Worm (Caenorhabditis elegans) whole organism, late embryonic: ENCODE measurements around the gene dnc-3.

ENCODE experiments used
- C08G9.2 ChIP-seq: sonication (generic microtip); optimal IDR thresholded peaks from 2 replicates; lab custom pipeline; 2016; ENCODE audit warnings: mild to moderate bottlenecking, missing genetic modification characterization, moderate library complexity, missing compliant biosample characterization
- F13H6.1 ChIP-seq: sonication (generic microtip); optimal IDR thresholded peaks from 2 replicates; lab custom pipeline; 2016; ENCODE audit warnings: missing genetic modification characterization, missing compliant biosample characterization
- K02D7.2 ChIP-seq: sonication (generic microtip); optimal IDR thresholded peaks from 2 replicates; lab custom pipeline; 2017; ENCODE audit warnings: mild to moderate bottlenecking, missing genetic modification characterization, missing compliant biosample characterization
- K09A11.1 ChIP-seq: sonication (generic microtip); optimal IDR thresholded peaks from 2 replicates; lab custom pipeline; 2017; ENCODE audit warnings: antibody characterized with exemption, mild to moderate bottlenecking, missing genetic modification characterization, missing compliant biosample characterization; ENCODE audit not compliant: insufficient read depth
- T23F11.4 ChIP-seq: fragments of 200-800 bp; sonication (Bioruptor generic); optimal IDR thresholded peaks from 2 replicates; lab custom pipeline; 2018; ENCODE audit warnings: mild to moderate bottlenecking, missing genetic modification characterization, missing compliant biosample characterization
- Y22D7AL.16 ChIP-seq: sonication (generic microtip); optimal IDR thresholded peaks from 2 replicates; lab custom pipeline; 2016; ENCODE audit warnings: missing genetic modification characterization, missing compliant biosample characterization
- ama-1 ChIP-seq: fragments of 150-350 bp; optimal IDR thresholded peaks from 2 replicates; lab custom pipeline; 2014
- ceh-14 ChIP-seq: sonication (generic microtip); optimal IDR thresholded peaks from 2 replicates; lab custom pipeline; 2016; ENCODE audit warnings: missing genotype, missing genetic modification characterization, missing compliant biosample characterization
- ceh-18 ChIP-seq: sonication (generic microtip); optimal IDR thresholded peaks from 2 replicates; lab custom pipeline; 2016; ENCODE audit warnings: missing genetic modification characterization, missing compliant biosample characterization
- ceh-19 ChIP-seq: fragments of 200-800 bp; sonication (Bioruptor generic); optimal IDR thresholded peaks from 2 replicates; lab custom pipeline; 2018; ENCODE audit warnings: mild to moderate bottlenecking, missing genetic modification characterization, missing compliant biosample characterization
- ceh-24 ChIP-seq: sonication (generic microtip); optimal IDR thresholded peaks from 2 replicates; lab custom pipeline; 2016; ENCODE audit warnings: mild to moderate bottlenecking, missing genetic modification characterization, missing compliant biosample characterization
- ceh-31 ChIP-seq: sonication (generic microtip); optimal IDR thresholded peaks from 2 replicates; lab custom pipeline; 2016; ENCODE audit warnings: missing genetic modification characterization, missing compliant biosample characterization
- ceh-34 ChIP-seq: sonication (generic microtip); optimal IDR thresholded peaks from 2 replicates; lab custom pipeline; 2016; ENCODE audit warnings: mild to moderate bottlenecking, missing genetic modification characterization, missing compliant biosample characterization
- ceh-6 ChIP-seq: fragments of 200-800 bp; sonication (Bioruptor generic); optimal IDR thresholded peaks from 2 replicates; lab custom pipeline; 2018; ENCODE audit warnings: mild to moderate bottlenecking, missing genetic modification characterization, missing compliant biosample characterization
- ceh-9 ChIP-seq: sonication (generic microtip); optimal IDR thresholded peaks from 2 replicates; lab custom pipeline; 2016; ENCODE audit warnings: mild to moderate bottlenecking, missing genetic modification characterization, inconsistent platforms, missing compliant biosample characterization
- che-1 ChIP-seq: sonication (generic microtip); optimal IDR thresholded peaks from 2 replicates; lab custom pipeline; 2016; ENCODE audit warnings: mild to moderate bottlenecking, missing genetic modification characterization, missing compliant biosample characterization
- dmd-4 ChIP-seq: sonication (generic microtip); optimal IDR thresholded peaks from 2 replicates; lab custom pipeline; 2016; ENCODE audit warnings: borderline replicate concordance, missing genetic modification characterization, missing compliant biosample characterization
- elt-4 ChIP-seq: sonication (generic microtip); optimal IDR thresholded peaks from 2 replicates; lab custom pipeline; 2016; ENCODE audit warnings: missing genetic modification characterization, missing compliant biosample characterization
- ets-4 ChIP-seq: sonication (generic microtip); optimal IDR thresholded peaks from 2 replicates; lab custom pipeline; 2016; ENCODE audit warnings: missing genetic modification characterization, missing compliant biosample characterization
- fax-1 ChIP-seq: sonication (generic microtip); optimal IDR thresholded peaks from 2 replicates; lab custom pipeline; 2016; ENCODE audit warnings: missing genotype, missing genetic modification characterization, missing compliant biosample characterization
- fkh-6 ChIP-seq: sonication (generic microtip); optimal IDR thresholded peaks from 2 replicates; lab custom pipeline; 2016; ENCODE audit warnings: missing genetic modification characterization, missing compliant biosample characterization
- hlh-13 ChIP-seq: fragments of 200-800 bp; sonication (Bioruptor generic); optimal IDR thresholded peaks from 2 replicates; lab custom pipeline; 2018; ENCODE audit warnings: mild to moderate bottlenecking, missing genetic modification characterization, missing compliant biosample characterization
- hlh-15 ChIP-seq: sonication (generic microtip); optimal IDR thresholded peaks from 2 replicates; lab custom pipeline; 2016; ENCODE audit warnings: missing genetic modification characterization, missing compliant biosample characterization
- hlh-30 ChIP-seq: sonication (generic microtip); optimal IDR thresholded peaks from 2 replicates; lab custom pipeline; 2017; ENCODE audit warnings: antibody characterized with exemption, missing genetic modification characterization, missing compliant biosample characterization; ENCODE audit not compliant: insufficient read depth
- hlh-8 ChIP-seq: sonication (generic microtip); optimal IDR thresholded peaks from 2 replicates; lab custom pipeline; 2016; ENCODE audit warnings: missing genotype, missing genetic modification characterization, missing compliant biosample characterization
- lim-6 ChIP-seq: sonication (generic microtip); optimal IDR thresholded peaks from 2 replicates; lab custom pipeline; 2016; ENCODE audit warnings: missing genetic modification characterization, missing compliant biosample characterization
- madf-2 ChIP-seq: sonication (generic microtip); optimal IDR thresholded peaks from 2 replicates; lab custom pipeline; 2017; ENCODE audit warnings: missing genetic modification characterization, missing compliant biosample characterization
- mec-3 ChIP-seq: sonication (generic microtip); optimal IDR thresholded peaks from 2 replicates; lab custom pipeline; 2016; ENCODE audit warnings: borderline replicate concordance, missing genetic modification characterization, missing compliant biosample characterization
- nfya-1 ChIP-seq: sonication (generic microtip); optimal IDR thresholded peaks from 2 replicates; lab custom pipeline; 2017; ENCODE audit warnings: missing genetic modification characterization, mild to moderate bottlenecking, missing compliant biosample characterization, antibody characterized with exemption, moderate library complexity
- nhr-11 ChIP-seq: fragments of 150-350 bp; optimal IDR thresholded peaks from 2 replicates; lab custom pipeline; 2014; ENCODE audit warnings: missing biosample characterization, missing genetic modification characterization
- nhr-232 ChIP-seq: sonication (generic microtip); optimal IDR thresholded peaks from 2 replicates; lab custom pipeline; 2016; ENCODE audit warnings: missing genetic modification characterization, missing compliant biosample characterization
- npax-4 ChIP-seq: sonication (generic microtip); optimal IDR thresholded peaks from 2 replicates; lab custom pipeline; 2016; ENCODE audit warnings: missing genetic modification characterization, missing compliant biosample characterization
- odd-2 ChIP-seq: sonication (generic microtip); optimal IDR thresholded peaks from 2 replicates; lab custom pipeline; 2017; ENCODE audit warnings: antibody characterized with exemption, mild to moderate bottlenecking, missing genetic modification characterization, missing compliant biosample characterization
- pag-3 ChIP-seq: sonication (generic microtip); optimal IDR thresholded peaks from 2 replicates; lab custom pipeline; 2016; ENCODE audit warnings: missing compliant biosample characterization, missing genetic modification characterization, borderline replicate concordance
- pat-9 ChIP-seq: fragments of 200-800 bp; sonication (Bioruptor generic); optimal IDR thresholded peaks from 2 replicates; lab custom pipeline; 2018; ENCODE audit warnings: mild to moderate bottlenecking, missing genetic modification characterization, moderate library complexity, missing compliant biosample characterization
- pax-1 ChIP-seq: fragments of 150-350 bp; optimal IDR thresholded peaks from 2 replicates; lab custom pipeline; 2014; ENCODE audit warnings: missing biosample characterization, missing genetic modification characterization
- pqm-1 ChIP-seq: sonication (generic microtip); optimal IDR thresholded peaks from 2 replicates; lab custom pipeline; 2016; ENCODE audit warnings: missing genetic modification characterization, missing compliant biosample characterization
- pros-1 ChIP-seq: fragments of 150-350 bp; optimal IDR thresholded peaks from 2 replicates; lab custom pipeline; 2014; ENCODE audit warnings: missing biosample characterization, missing genetic modification reagents, missing genetic modification characterization
- sdc-2 ChIP-seq: sonication (generic microtip); optimal IDR thresholded peaks from 2 replicates; lab custom pipeline; 2016; ENCODE audit warnings: missing genotype, missing genetic modification characterization, missing compliant biosample characterization
- sox-4 ChIP-seq: sonication (generic microtip); optimal IDR thresholded peaks from 2 replicates; lab custom pipeline; 2017; ENCODE audit warnings: mild to moderate bottlenecking, missing genetic modification characterization, inconsistent platforms, missing compliant biosample characterization
- tbx-2 ChIP-seq: sonication (generic microtip); optimal IDR thresholded peaks from 2 replicates; lab custom pipeline; 2016; ENCODE audit warnings: missing genetic modification characterization, missing compliant biosample characterization
- unc-42 ChIP-seq: sonication (generic microtip); optimal IDR thresholded peaks from 2 replicates; lab custom pipeline; 2016; ENCODE audit warnings: missing genotype, missing genetic modification characterization, missing compliant biosample characterization
- unc-86 ChIP-seq: sonication (generic microtip); optimal IDR thresholded peaks from 2 replicates; lab custom pipeline; 2016; ENCODE audit warnings: missing genetic modification characterization, missing compliant biosample characterization
- zip-5 ChIP-seq: sonication (generic microtip); optimal IDR thresholded peaks from 2 replicates; lab custom pipeline; 2016; ENCODE audit warnings: missing genetic modification characterization, missing compliant biosample characterization

dnc-3 gene

DNA sequence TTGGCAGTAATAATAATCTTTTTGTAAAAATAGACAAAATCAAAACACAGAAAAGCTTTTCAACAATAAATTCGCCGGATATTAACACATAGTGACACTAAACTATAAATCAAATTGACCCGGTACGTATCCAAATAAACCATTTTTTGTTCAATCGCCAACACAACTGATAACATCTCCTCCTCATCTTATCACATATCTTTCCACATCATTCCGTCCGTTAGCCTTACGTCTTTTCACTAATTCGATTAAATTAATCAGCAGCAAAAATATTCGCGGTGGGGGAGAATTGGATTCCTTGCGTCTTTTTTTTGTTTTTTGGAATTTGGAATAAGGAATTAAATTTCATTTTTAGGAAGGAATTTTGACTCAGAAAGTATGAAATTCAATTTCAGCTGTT lies 3.1 kb downstream of the dnc-3 start:
- TF ChIP-seq unc-42 (tag; lab: Kevin White, UChicago) (no peak), npax-4 (tag; lab: Kevin White, UChicago) (no peak), pag-3 (no peak), nhr-11 (tag; lab: Kevin White, UChicago) (no peak), fax-1 (tag; lab: Kevin White, UChicago) (no peak), ceh-14 (tag; lab: Kevin White, UChicago) (no peak), K02D7.2 (tag; lab: Kevin White, UChicago) (no peak), hlh-13 (GFP tag; lab: Kevin White, UChicago) (no peak), sdc-2 (tag; lab: Kevin White, UChicago) (no peak), odd-2 (tag; lab: Kevin White, UChicago) (no peak), ceh-18 (tag; lab: Kevin White, UChicago) (no peak), elt-4 (tag; lab: Kevin White, UChicago) (no peak), pat-9 (tag; lab: Kevin White, UChicago) (no peak), dmd-4 (no peak), F13H6.1 (tag; lab: Kevin White, UChicago) (no peak), Y22D7AL.16 (tag; lab: Kevin White, UChicago) (no peak), C08G9.2 (no peak)
- TF ChIP-seq, all 69 proteins: peak for 0

DNA sequence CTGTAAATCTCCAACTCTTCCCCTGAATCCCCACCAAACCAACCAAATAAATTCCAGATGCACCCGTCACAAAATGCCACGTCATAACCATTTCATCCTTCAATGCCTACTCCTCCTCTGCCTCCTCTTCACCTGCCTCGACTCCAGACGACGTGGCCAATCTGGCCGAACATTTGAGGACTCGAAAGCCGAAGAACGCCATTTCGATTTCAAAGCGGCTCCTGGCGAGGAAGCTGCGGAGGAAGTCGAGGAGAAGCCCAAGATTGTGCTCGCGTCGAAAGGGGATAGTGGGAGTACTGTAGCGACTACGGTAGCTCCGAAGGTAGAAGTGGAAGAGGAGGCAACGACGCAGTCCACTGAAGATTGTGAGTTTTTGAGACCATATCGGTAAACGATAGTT lies 3.9 kb downstream of the dnc-3 start, which contains the start of gene lgc-45:
Gene lgc-45 (plus strand): TSS at position 56 of the 400 bp plus-strand sequence.
- TF ChIP-seq ceh-24: no peak
- TF ChIP-seq T23F11.4 (GFP tag; lab: Kevin White, UChicago): no peak
- no peak for TF ChIP-seq zip-5 (tag; lab: Kevin White, UChicago)
- TF ChIP-seq ama-1 (lab: Kevin White, UChicago): no peak
- no peak for TF ChIP-seq hlh-8 (tag; lab: Kevin White, UChicago)
- no peak for TF ChIP-seq F13H6.1 (tag; lab: Kevin White, UChicago)
- TF ChIP-seq C08G9.2: no peak
- no peak for TF ChIP-seq lim-6
- TF ChIP-seq hlh-15: no peak

DNA sequence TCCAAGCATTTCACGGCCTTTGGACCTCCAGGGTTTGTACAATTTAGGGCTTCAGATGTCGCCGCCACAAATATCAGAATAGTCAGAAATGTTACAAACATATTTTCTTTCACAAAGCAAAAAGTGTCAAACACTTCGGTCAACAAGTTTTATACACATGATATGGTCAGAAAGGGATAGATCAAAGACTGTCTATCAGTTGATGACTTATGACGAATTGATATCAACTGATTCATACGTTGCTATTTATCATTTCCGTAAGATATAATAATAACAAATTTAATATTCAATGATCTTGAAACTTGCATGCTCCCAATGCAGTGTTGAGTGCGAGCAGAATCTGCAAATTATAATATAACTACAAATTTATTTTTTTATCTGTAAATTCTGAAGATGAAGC lies 7.1 kb downstream of the dnc-3 start, which contains the start of gene W10G11.1:
Gene W10G11.1 (minus strand): TSS at position 101 of the 400 bp plus-strand sequence.
- no peak for TF ChIP-seq tbx-2 (tag; lab: Kevin White, UChicago)
- no peak for TF ChIP-seq lim-6
- no peak for TF ChIP-seq F13H6.1 (tag; lab: Kevin White, UChicago)
- no peak for TF ChIP-seq npax-4 (tag; lab: Kevin White, UChicago)
- no peak for TF ChIP-seq ceh-6 (GFP tag; lab: Kevin White, UChicago)
- TF ChIP-seq ceh-34 (tag; lab: Kevin White, UChicago): no peak
- no peak for TF ChIP-seq unc-86 (tag; lab: Kevin White, UChicago)
- no peak for TF ChIP-seq pag-3
- no peak for TF ChIP-seq sdc-2 (tag; lab: Kevin White, UChicago)
- TF ChIP-seq sox-4 (tag; lab: Kevin White, UChicago): no peak
- no peak for TF ChIP-seq mec-3 (tag; lab: Kevin White, UChicago)
- no peak for TF ChIP-seq K09A11.1 (tag; lab: Kevin White, UChicago)
- no peak for TF ChIP-seq nfya-1 (tag; lab: Kevin White, UChicago)
- no peak for TF ChIP-seq ets-4 (tag; lab: Kevin White, UChicago)
- TF ChIP-seq fax-1 (tag; lab: Kevin White, UChicago): no peak

- TF ChIP-seq ceh-19 (GFP tag; lab: Kevin White, UChicago): no peak
- no peak for TF ChIP-seq pros-1 (tag; lab: Kevin White, UChicago)
- no peak for TF ChIP-seq ceh-34 (tag; lab: Kevin White, UChicago)
- TF ChIP-seq C08G9.2: no peak
- no peak for TF ChIP-seq fkh-6 (tag; lab: Kevin White, UChicago)
- no peak for TF ChIP-seq fax-1 (tag; lab: Kevin White, UChicago)
- no peak for TF ChIP-seq nhr-232
- TF ChIP-seq ceh-9 (tag; lab: Kevin White, UChicago): no peak
- TF ChIP-seq madf-2: no peak
- no peak for TF ChIP-seq sox-4 (tag; lab: Kevin White, UChicago)
- no peak for TF ChIP-seq unc-86 (tag; lab: Kevin White, UChicago)
- no peak for TF ChIP-seq ceh-31
- TF ChIP-seq pqm-1 (tag; lab: Kevin White, UChicago): no peak
- TF ChIP-seq pax-1: no peak
- TF ChIP-seq hlh-30 (tag; lab: Kevin White, UChicago): no peak
- TF ChIP-seq che-1 (tag; lab: Kevin White, UChicago): no peak
- TF ChIP-seq ceh-14 (tag; lab: Kevin White, UChicago): no peak
These were observed 8.0 kb downstream of the dnc-3 start, which contains the start of gene W10G11.2 for ce11 chrII:3561561-3561960. W10G11.2 (minus strand) TSS chrII:3561661.
